Worm (Caenorhabditis elegans) whole organism, young adult: ENCODE measurements around the gene C11D2.3.

ENCODE experiments used
- F57C9.4 ChIP-seq: sonication (generic microtip); optimal IDR thresholded peaks from 2 replicates; lab custom pipeline; 2017; ENCODE audit warnings: mild to moderate bottlenecking, missing genetic modification characterization, missing compliant biosample characterization
- Y53G8AR.9 ChIP-seq: fragments of 200-800 bp; sonication (Bioruptor generic); conservative IDR thresholded peaks from 2 replicates; pipeline ENCODE4 v1.3.6; 2022; ENCODE audit warnings: missing genetic modification reagents, missing genetic modification characterization, missing compliant biosample characterization
- ekl-4 ChIP-seq: fragments of 200-800 bp; sonication (Bioruptor generic); IDR thresholded peaks from 2 replicates; pipeline ENCODE4 v1.3.6; 2022; ENCODE audit warnings: missing genetic modification reagents, missing genetic modification characterization, missing compliant biosample characterization
- let-526 ChIP-seq: fragments of 200-800 bp; sonication (Bioruptor generic); IDR thresholded peaks from 2 replicates; pipeline ENCODE4 v1.3.6; 2022; ENCODE audit warnings: missing genetic modification reagents, missing genetic modification characterization, missing compliant biosample characterization
- let-607 ChIP-seq, 2 experiments: fragments of 200-800 bp in 1 of 2; sonication (Bioruptor generic) in 1 of 2; sonication (generic microtip) in 1 of 2; optimal IDR thresholded peaks; 2 replicates each; lab custom pipeline; 2016 to 2018; ENCODE audit warnings: mild to moderate bottlenecking in 2 of 2, missing compliant biosample characterization in 2 of 2, missing genetic modification characterization in 2 of 2, moderate library complexity in 2 of 2, missing genotype in 1 of 2
- lin-40 ChIP-seq: sonication (generic microtip); optimal IDR thresholded peaks from 2 replicates; lab custom pipeline; 2016; ENCODE audit warnings: missing genetic modification characterization, mild to moderate bottlenecking, missing compliant biosample characterization, missing genotype, missing genetic modification reagents
- lin-54 ChIP-seq: fragments of 200-800 bp; sonication (Bioruptor generic); optimal IDR thresholded peaks from 2 replicates; lab custom pipeline; 2018; ENCODE audit warnings: mild to moderate bottlenecking, missing genetic modification characterization, missing compliant biosample characterization
- snpc-4 ChIP-seq, 5 experiments: fragments of 150-350 bp in 1 of 5; sonication (generic microtip) in 4 of 5; optimal IDR thresholded peaks; 2 replicates each; lab custom pipeline; 2014 to 2018; ENCODE audit warnings: missing genetic modification characterization in 5 of 5, missing biosample characterization in 3 of 5, antibody characterized with exemption in 2 of 5, mild to moderate bottlenecking in 2 of 5, missing compliant biosample characterization in 2 of 5, missing genotype in 2 of 5, moderate library complexity in 2 of 5, missing genetic modification reagents in 1 of 5

- TF ChIP-seq let-607 (tag; optimal IDR thresholded peaks at IDR 0.05; lab: Kevin White, UChicago) (no peak), lin-54 (no peak), snpc-4 (GFP tag; optimal IDR thresholded peaks at IDR 0.05; lab: Kevin White, UChicago) (no peak), snpc-4 (tag; optimal IDR thresholded peaks at IDR 0.05; lab: Kevin White, UChicago) (no peak), Y53G8AR.9 (GFP tag; lab: Robert Waterston, UW) (no peak), let-526 (GFP tag; lab: Robert Waterston, UW) (no peak), lin-40 (tag; lab: Kevin White, UChicago) (no peak), ekl-4 (GFP tag; lab: Robert Waterston, UW) (no peak), F57C9.4 (no peak)
Observed at ce11 chrIV:6149359-6149758, 2.3 kb upstream of the C11D2.3 start.
